Fruit fly (Drosophila melanogaster): ENCODE data around the gene CG31869.

The CG31869 gene

dm6 chr2L:10792072-10792471 is 8.8 kb downstream of the CG31869 start:
- no peak for TF ChIP-seq noc (tag; optimal IDR thresholded peaks at IDR 0.05)

DNA sequence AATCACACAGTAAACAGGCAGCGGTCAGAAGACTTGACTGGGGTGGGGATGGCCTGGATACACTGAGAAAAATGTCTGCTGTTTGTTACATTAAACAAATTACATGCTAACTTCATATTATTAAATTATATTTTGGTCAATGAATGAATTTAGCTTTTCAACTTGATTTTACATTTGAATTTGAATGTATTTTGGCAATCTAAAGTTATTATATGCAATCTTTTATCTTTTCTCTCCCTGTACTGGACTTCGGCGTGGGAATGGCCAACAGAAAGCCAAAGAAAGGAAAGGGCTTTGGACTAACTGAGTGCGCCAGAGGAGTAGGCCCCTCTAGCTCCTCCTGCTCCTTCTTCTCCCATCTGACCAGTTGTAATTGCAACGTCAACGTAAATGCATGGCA is 9.6 kb downstream of the CG31869 start:
- TF ChIP-seq noc (tag; optimal IDR thresholded peaks at IDR 0.05): no peak

DNA sequence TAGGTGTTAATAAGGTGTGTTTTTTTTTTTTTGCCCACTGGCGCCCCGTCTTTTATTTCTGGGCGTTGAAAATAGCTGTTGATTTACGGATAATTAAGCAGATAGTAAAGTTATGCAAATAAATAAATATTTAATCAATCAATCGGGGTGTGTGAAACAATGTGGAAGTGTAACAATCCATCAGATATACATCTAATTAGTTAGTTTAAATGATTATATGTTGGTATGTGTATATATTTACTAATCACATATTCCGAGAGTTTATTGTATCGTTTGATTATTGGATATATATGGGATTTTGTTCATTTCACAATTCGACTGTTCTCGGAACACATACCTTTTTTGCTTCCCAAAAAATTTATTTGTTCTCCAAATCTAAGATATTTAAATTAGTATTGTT is 11.0 kb downstream of the CG31869 start, which contains the start of gene CG31870:
TSS of gene CG31870 (plus strand) at position 301 of the 400 bp plus-strand sequence.
- TF ChIP-seq noc (tag; optimal IDR thresholded peaks at IDR 0.05): no peak

dm6 chr2L:10781252-10781651 is 19.7 kb downstream of the CG31869 start:
- TF ChIP-seq noc (tag; optimal IDR thresholded peaks at IDR 0.05): no peak

- no peak for TF ChIP-seq noc (tag; optimal IDR thresholded peaks at IDR 0.05)
Observed at dm6 chr2L:10774041-10774440, 26.9 kb downstream of the CG31869 start.

DNA sequence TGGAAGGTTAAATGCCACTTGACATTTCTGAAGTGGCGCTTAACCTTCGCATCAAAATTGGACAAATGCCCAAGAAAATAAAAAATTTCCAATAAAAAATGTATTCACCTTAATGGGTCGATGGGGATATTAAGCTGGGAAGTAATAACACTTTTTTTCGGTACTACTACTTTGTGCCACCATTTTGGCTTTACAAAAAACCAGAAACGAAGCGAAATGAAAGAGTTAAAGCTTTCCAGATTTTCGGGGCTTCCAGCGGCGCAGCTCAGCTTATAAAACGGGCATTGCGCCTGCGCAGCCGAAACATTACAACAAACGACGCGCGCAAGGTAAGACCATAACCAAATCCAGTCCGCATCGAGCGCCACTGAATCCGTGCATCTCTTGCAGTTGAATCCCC is 30.3 kb downstream of the CG31869 start, which contains the start of gene CG17127:
TSS of gene CG17127 (plus strand) at position 301 of the 400 bp plus-strand sequence.
- no peak for TF ChIP-seq noc (tag; optimal IDR thresholded peaks at IDR 0.05)

DNA sequence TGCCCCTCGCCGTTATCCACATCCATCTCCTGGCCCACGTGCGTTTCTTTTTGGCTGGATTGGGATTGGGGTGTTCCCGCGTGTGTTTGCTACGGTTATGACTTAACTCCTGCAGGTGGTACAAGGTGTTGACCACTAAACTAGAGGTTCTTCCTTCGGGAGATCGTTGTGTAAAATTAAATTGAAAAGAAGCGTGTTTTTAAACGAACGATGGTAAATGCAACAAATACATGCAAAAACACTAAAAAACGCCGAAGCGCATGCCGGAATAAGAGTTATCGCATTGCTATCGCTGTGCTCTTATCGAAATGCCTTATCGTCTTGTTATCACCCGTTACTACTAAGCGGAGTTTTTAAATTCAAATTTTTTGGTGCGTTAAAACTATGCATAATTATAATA is 31.2 kb downstream of the CG31869 start, which contains the start of gene CG6724:
TSS of gene CG6724 (minus strand) at position 245 of the 400 bp plus-strand sequence.
- TF ChIP-seq noc (tag; optimal IDR thresholded peaks at IDR 0.05): no peak

- no peak for TF ChIP-seq noc (tag; optimal IDR thresholded peaks at IDR 0.05)
Observed at dm6 chr2L:10767597-10768188, 33.2 kb downstream of the CG31869 start, which contains the start of gene Ubc2. Ubc2 (minus strand) TSS chr2L:10768006.

dm6 chr2L:10760422-10761166 is 40.3 kb downstream of the CG31869 start, which contains the start of gene CG6495:
CG6495 (plus strand) TSS chr2L:10761116.
- TF ChIP-seq noc (tag; optimal IDR thresholded peaks at IDR 0.05): no peak

DNA sequence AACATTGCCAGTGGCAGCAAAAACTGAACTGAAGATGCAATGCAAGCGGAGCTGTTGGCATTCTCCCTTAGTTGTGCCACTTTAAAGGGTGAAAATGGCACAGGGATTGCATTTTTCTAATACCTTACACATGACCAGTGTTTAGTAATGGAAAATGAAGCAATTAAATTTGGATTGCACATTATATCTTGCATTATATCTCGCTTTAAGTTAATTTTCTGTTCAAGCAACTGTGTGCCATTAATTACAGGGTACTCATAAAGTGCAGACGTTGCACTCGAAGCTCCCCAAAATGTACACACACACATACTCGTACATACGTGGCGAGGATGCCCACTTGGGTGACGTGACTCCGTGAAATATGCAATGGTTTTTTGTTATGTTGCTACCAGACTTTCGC is 41.3 kb downstream of the CG31869 start:
- no peak for TF ChIP-seq noc (tag; optimal IDR thresholded peaks at IDR 0.05)

dm6 chr2L:10757038-10757685 is 43.7 kb downstream of the CG31869 start:
- no peak for TF ChIP-seq noc (tag; optimal IDR thresholded peaks at IDR 0.05)

dm6 chr2L:10756049-10756448 is 44.9 kb downstream of the CG31869 start, which contains the start of gene CG17124:
CG17124 (minus strand) TSS chr2L:10756325.
- no peak for TF ChIP-seq noc (tag; optimal IDR thresholded peaks at IDR 0.05)

DNA sequence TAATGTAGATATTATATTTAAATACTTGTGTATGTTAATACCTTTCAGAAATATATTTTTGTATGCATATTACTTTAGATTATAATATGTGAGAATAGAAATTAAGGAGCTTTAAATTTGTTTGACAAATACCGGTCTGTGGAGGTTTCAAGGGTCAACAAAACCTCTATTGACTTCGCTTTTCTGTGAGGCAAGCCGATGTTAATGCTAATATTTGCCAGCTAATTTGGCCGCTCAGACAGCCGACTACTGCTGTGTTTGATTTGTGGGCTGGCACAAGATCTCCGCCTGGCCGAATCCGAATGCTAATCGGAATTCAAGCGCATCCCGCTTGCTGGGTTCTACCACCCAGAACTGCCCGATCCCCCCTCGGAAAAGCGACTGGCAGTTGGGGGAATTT is 46.3 kb downstream of the CG31869 start:
- no peak for TF ChIP-seq noc (tag; optimal IDR thresholded peaks at IDR 0.05)

- TF ChIP-seq noc (tag; optimal IDR thresholded peaks at IDR 0.05): no peak
Observed at dm6 chr2L:10753618-10754017, 47.3 kb downstream of the CG31869 start.

- no peak for TF ChIP-seq noc (tag; optimal IDR thresholded peaks at IDR 0.05)
Observed at dm6 chr2L:10752668-10753067, 48.2 kb downstream of the CG31869 start.

DNA sequence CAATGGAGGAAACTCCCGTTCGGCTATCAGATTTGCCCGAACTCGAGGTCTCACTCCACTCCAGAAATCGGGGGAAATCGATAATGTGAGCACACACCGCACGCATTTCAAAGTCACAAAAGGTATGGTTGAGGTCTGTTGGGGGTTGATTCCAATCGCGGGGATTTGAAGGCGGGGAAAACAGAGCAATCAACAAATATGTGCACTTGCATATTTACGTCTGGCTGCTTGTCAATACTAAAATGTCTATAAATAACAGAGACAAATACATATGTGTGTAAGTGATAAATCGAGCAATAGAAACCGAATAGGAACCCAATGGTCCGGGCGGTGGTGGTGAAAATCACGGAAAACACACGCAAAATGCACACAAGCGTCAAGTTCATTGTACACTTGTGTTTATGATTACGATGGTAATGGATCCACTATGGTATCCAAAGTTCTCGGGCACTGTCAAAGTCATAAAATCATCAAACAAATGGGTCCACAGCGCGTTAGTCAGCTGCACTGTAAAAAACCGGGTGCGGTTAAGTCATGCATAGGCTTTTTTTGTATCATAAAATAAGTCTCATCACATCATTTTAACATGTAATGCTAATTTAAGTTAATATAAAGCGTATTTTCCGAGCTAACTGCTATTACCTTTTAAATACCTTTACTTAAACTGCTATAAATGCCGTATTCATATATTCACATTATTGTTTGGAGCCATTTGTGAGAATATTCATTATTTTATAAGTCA is 48.9 kb downstream of the CG31869 start:
- no peak for TF ChIP-seq noc (tag; optimal IDR thresholded peaks at IDR 0.05)

Data from whole organism, larva.